Fruit fly (Drosophila melanogaster) whole organism, embryonic: ENCODE data around the gene CG13801.
A peak's percentile ranks its signal among the peaks of the same experiment; 100 is the strongest.

ENCODE experiments used
- Bdp1 ChIP-seq: fragments of 200-800 bp; sonication (Bioruptor generic); optimal IDR thresholded peaks from 3 replicates; lab custom pipeline; 2016; ENCODE audit warnings: missing biosample characterization, missing genetic modification characterization
- BtbVII ChIP-seq: fragments of 200-800 bp; sonication (Bioruptor generic); optimal IDR thresholded peaks from 3 replicates; lab custom pipeline; 2017; ENCODE audit warnings: missing biosample characterization, mild to moderate bottlenecking, missing genetic modification characterization
- CG10321 ChIP-seq: fragments of 200-800 bp; sonication (Bioruptor generic); IDR thresholded peaks from 2 replicates; pipeline ENCODE4 v1.3.6; 2022; ENCODE audit warnings: missing biosample characterization, missing genetic modification characterization
- CG10462 ChIP-seq: fragments of 200-800 bp; sonication (Bioruptor generic); optimal IDR thresholded peaks from 2 replicates; lab custom pipeline; 2016; ENCODE audit warnings: missing biosample characterization, missing genetic modification characterization
- CG10565 ChIP-seq: fragments of 200-800 bp; sonication (Bioruptor generic); optimal IDR thresholded peaks from 3 replicates; lab custom pipeline; 2016; ENCODE audit warnings: missing biosample characterization, mild to moderate bottlenecking, missing genetic modification characterization
- CG11398 ChIP-seq: fragments of 200-800 bp; sonication (Bioruptor generic); optimal IDR thresholded peaks from 2 replicates; lab custom pipeline; 2016; ENCODE audit warnings: missing biosample characterization, missing genetic modification characterization
- CG11504 ChIP-seq: fragments of 200-800 bp; sonication (Bioruptor generic); optimal IDR thresholded peaks from 3 replicates; lab custom pipeline; 2019; ENCODE audit warnings: missing biosample characterization, mild to moderate bottlenecking, missing genetic modification characterization, moderate library complexity
- CG12104 ChIP-seq: fragments of 200-800 bp; sonication (Bioruptor generic); optimal IDR thresholded peaks from 3 replicates; lab custom pipeline; 2016; ENCODE audit warnings: missing biosample characterization, missing genetic modification characterization
- CG12236 ChIP-seq: fragments of 200-800 bp; sonication (Bioruptor generic); optimal IDR thresholded peaks from 2 replicates; lab custom pipeline; 2016; ENCODE audit warnings: missing biosample characterization, missing genetic modification characterization
- CG12942 ChIP-seq: fragments of 200-800 bp; sonication (Bioruptor generic); optimal IDR thresholded peaks from 3 replicates; lab custom pipeline; 2016; ENCODE audit warnings: missing biosample characterization, missing genetic modification characterization
- CG13123 ChIP-seq: fragments of 200-800 bp; sonication (Bioruptor generic); optimal IDR thresholded peaks from 2 replicates; lab custom pipeline; 2016; ENCODE audit warnings: missing biosample characterization, missing genetic modification characterization
- CG14667 ChIP-seq: fragments of 200-800 bp; sonication (Bioruptor generic); IDR thresholded peaks from 2 replicates; pipeline ENCODE4 v1.3.6; 2022; ENCODE audit warnings: missing biosample characterization, missing genetic modification characterization
- CG17802 ChIP-seq: fragments of 200-800 bp; sonication (Bioruptor generic); optimal IDR thresholded peaks from 2 replicates; lab custom pipeline; 2018; ENCODE audit warnings: missing biosample characterization, mild to moderate bottlenecking, missing genetic modification characterization, moderate library complexity
- CG18599 ChIP-seq: fragments of 200-800 bp; sonication (Bioruptor generic); optimal IDR thresholded peaks from 3 replicates; lab custom pipeline; 2017; ENCODE audit warnings: missing biosample characterization, missing genetic modification characterization, mild to moderate bottlenecking, moderate library complexity, missing genetic modification reagents
- CG2120 ChIP-seq: fragments of 200-800 bp; sonication (Bioruptor generic); optimal IDR thresholded peaks from 3 replicates; lab custom pipeline; 2016; ENCODE audit warnings: missing biosample characterization, missing genetic modification characterization
- CG3065 ChIP-seq: fragments of 200-800 bp; sonication (Bioruptor generic); optimal IDR thresholded peaks from 2 replicates; lab custom pipeline; 2016; ENCODE audit warnings: missing biosample characterization, missing genetic modification characterization
- CG32532 ChIP-seq: fragments of 200-800 bp; sonication (Bioruptor generic); IDR thresholded peaks from 2 replicates; pipeline ENCODE4 v1.3.6; 2022; ENCODE audit warnings: missing biosample characterization, missing genetic modification characterization
- CG33213 ChIP-seq: fragments of 200-800 bp; sonication (Bioruptor generic); optimal IDR thresholded peaks from 3 replicates; lab custom pipeline; 2016; ENCODE audit warnings: missing biosample characterization, missing genetic modification characterization
- CG3407 ChIP-seq: fragments of 200-800 bp; sonication (Bioruptor generic); optimal IDR thresholded peaks from 2 replicates; lab custom pipeline; 2018; ENCODE audit warnings: missing biosample characterization, mild to moderate bottlenecking, missing genetic modification characterization
- CG8290 ChIP-seq, 3 experiments: fragments of 200-800 bp; sonication (Bioruptor generic); optimal IDR thresholded peaks; 2 replicates each; lab custom pipeline; 2016 to 2019; ENCODE audit warnings: missing biosample characterization in 3 of 3, missing genetic modification characterization in 3 of 3, mild to moderate bottlenecking in 2 of 3, moderate library complexity in 1 of 3
- CHES-1-like ChIP-seq: fragments of 200-800 bp; sonication (Bioruptor generic); optimal IDR thresholded peaks from 2 replicates; lab custom pipeline; 2016; ENCODE audit warnings: missing biosample characterization, missing genetic modification characterization
- Chrac-16 ChIP-seq: fragments of 200-800 bp; sonication (Bioruptor generic); optimal IDR thresholded peaks from 3 replicates; lab custom pipeline; 2016; ENCODE audit warnings: missing biosample characterization, missing genetic modification characterization
- CkIIα-i1 ChIP-seq: fragments of 200-800 bp; sonication (Bioruptor generic); IDR thresholded peaks from 2 replicates; pipeline ENCODE4 v1.3.6; 2022; ENCODE audit warnings: missing biosample characterization, missing genetic modification characterization
- CoRest ChIP-seq: fragments of 200-800 bp; sonication (Bioruptor generic); optimal IDR thresholded peaks from 3 replicates; lab custom pipeline; 2018; ENCODE audit warnings: missing biosample characterization, mild to moderate bottlenecking, missing genetic modification characterization, moderate library complexity
- Doc2 ChIP-seq: fragments of 200-800 bp; sonication (Bioruptor generic); IDR thresholded peaks from 2 replicates; pipeline ENCODE4 v1.3.6; 2022; ENCODE audit warnings: missing biosample characterization, missing genetic modification characterization
- Eip74EF ChIP-seq, 2 experiments: fragments of 200-800 bp in 1 of 2; fragments of >200 bp in 1 of 2; sonication (Bioruptor generic) in 1 of 2; optimal IDR thresholded peaks; 2 replicates each; lab custom pipeline; 2017 to 2019; ENCODE audit warnings: missing biosample characterization in 2 of 2, missing genetic modification characterization in 2 of 2, mild to moderate bottlenecking in 1 of 2, moderate library complexity in 1 of 2
- HmgZ ChIP-seq: fragments of 200-800 bp; sonication (Bioruptor generic); optimal IDR thresholded peaks from 2 replicates; lab custom pipeline; 2018; ENCODE audit warnings: missing biosample characterization, mild to moderate bottlenecking, missing genetic modification characterization
- Jarid2 ChIP-seq: fragments of 200-800 bp; sonication (Bioruptor generic); optimal IDR thresholded peaks from 3 replicates; lab custom pipeline; 2017; ENCODE audit warnings: mild to moderate bottlenecking, missing biosample characterization, missing genetic modification reagents, missing genetic modification characterization
- Nf-YA ChIP-seq: fragments of 200-800 bp; sonication (Bioruptor generic); IDR thresholded peaks from 2 replicates; pipeline ENCODE4 v1.3.6; 2022; ENCODE audit warnings: missing biosample characterization, missing genetic modification characterization
- Oaz ChIP-seq: fragments of 200-800 bp; sonication (Bioruptor generic); IDR thresholded peaks from 2 replicates; pipeline ENCODE4 v1.3.6; 2022; ENCODE audit warnings: missing biosample characterization, missing genetic modification characterization
- PHDP ChIP-seq: fragments of 200-800 bp; sonication (Bioruptor generic); optimal IDR thresholded peaks from 3 replicates; lab custom pipeline; 2018; ENCODE audit warnings: missing biosample characterization, mild to moderate bottlenecking, missing genetic modification characterization, moderate library complexity
- Six4 ChIP-seq: fragments of 200-800 bp; sonication (Bioruptor generic); optimal IDR thresholded peaks from 2 replicates; lab custom pipeline; 2016; ENCODE audit warnings: missing biosample characterization, missing genetic modification characterization
- Sox100B ChIP-seq: fragments of 200-800 bp; sonication (Bioruptor generic); optimal IDR thresholded peaks from 3 replicates; lab custom pipeline; 2018; ENCODE audit warnings: missing biosample characterization, mild to moderate bottlenecking, missing genetic modification characterization
- Sry-δ ChIP-seq: fragments of 200-800 bp; sonication (Bioruptor generic); optimal IDR thresholded peaks from 2 replicates; lab custom pipeline; 2016; ENCODE audit warnings: missing biosample characterization, missing genetic modification characterization
- Xrp1 ChIP-seq: fragments of 200-800 bp; sonication (Bioruptor generic); IDR thresholded peaks from 2 replicates; pipeline ENCODE4 v1.3.6; 2022; ENCODE audit warnings: missing biosample characterization, missing genetic modification characterization
- abd-A ChIP-seq: fragments of 200-800 bp; sonication (Bioruptor generic); optimal IDR thresholded peaks from 3 replicates; lab custom pipeline; 2019; ENCODE audit warnings: missing biosample characterization, mild to moderate bottlenecking, missing genetic modification characterization, moderate library complexity
- cas ChIP-seq: fragments of 200-800 bp; sonication (Bioruptor generic); IDR thresholded peaks from 2 replicates; pipeline ENCODE4 v1.3.6; 2022; ENCODE audit warnings: missing biosample characterization, missing genetic modification characterization
- chif ChIP-seq, 2 experiments: fragments of 200-800 bp; sonication (Bioruptor generic); optimal IDR thresholded peaks; 3 replicates each; lab custom pipeline; 2016; ENCODE audit warnings: missing biosample characterization in 2 of 2, missing genetic modification characterization in 2 of 2
- disco-r ChIP-seq: fragments of 200-800 bp; sonication (Bioruptor generic); optimal IDR thresholded peaks from 2 replicates; lab custom pipeline; 2016; ENCODE audit warnings: missing biosample characterization, missing genetic modification characterization
- dysf ChIP-seq: fragments of 200-800 bp; sonication (Bioruptor generic); IDR thresholded peaks from 3 replicates; pipeline ENCODE4 v1.3.6; 2022; ENCODE audit warnings: missing biosample characterization, missing genetic modification characterization
- fd102C ChIP-seq: fragments of 200-800 bp; sonication (Bioruptor generic); optimal IDR thresholded peaks from 2 replicates; lab custom pipeline; 2018; ENCODE audit warnings: missing biosample characterization, mild to moderate bottlenecking, missing genetic modification characterization, moderate library complexity
- gt ChIP-seq: fragments of 200-800 bp; sonication (Bioruptor generic); IDR thresholded peaks from 2 replicates; pipeline ENCODE4 v1.3.6; 2022; ENCODE audit warnings: missing biosample characterization, missing genetic modification characterization
- repo ChIP-seq: fragments of 200-800 bp; sonication (Bioruptor generic); optimal IDR thresholded peaks from 2 replicates; lab custom pipeline; 2016; ENCODE audit warnings: missing biosample characterization, missing genetic modification characterization
- row ChIP-seq: fragments of 200-800 bp; sonication (Bioruptor generic); IDR thresholded peaks from 3 replicates; pipeline ENCODE4 v1.3.6; 2022; ENCODE audit warnings: missing biosample characterization, missing genetic modification characterization
- scrt ChIP-seq: fragments of 200-800 bp; sonication (Bioruptor generic); optimal IDR thresholded peaks from 2 replicates; lab custom pipeline; 2018; ENCODE audit warnings: missing biosample characterization, mild to moderate bottlenecking, missing genetic modification characterization, moderate library complexity
- sima ChIP-seq: fragments of 200-800 bp; sonication (Bioruptor generic); optimal IDR thresholded peaks from 2 replicates; lab custom pipeline; 2016; ENCODE audit warnings: missing biosample characterization, missing genetic modification characterization
- sug ChIP-seq: fragments of 200-800 bp; optimal IDR thresholded peaks from 2 replicates; lab custom pipeline; 2019; ENCODE audit warnings: missing biosample characterization, mild to moderate bottlenecking, missing genetic modification characterization, moderate library complexity
- tll ChIP-seq, 2 experiments: fragments of 200-800 bp in 1 of 2; fragments of >200 bp in 1 of 2; sonication (Bioruptor generic) in 1 of 2; optimal IDR thresholded peaks; 2 replicates each; lab custom pipeline; 2017 to 2019; ENCODE audit warnings: missing biosample characterization in 2 of 2, missing genetic modification characterization in 2 of 2, mild to moderate bottlenecking in 1 of 2, moderate library complexity in 1 of 2
- trh ChIP-seq: fragments of 200-800 bp; sonication (Bioruptor generic); optimal IDR thresholded peaks from 2 replicates; lab custom pipeline; 2016; ENCODE audit warnings: missing biosample characterization, missing genetic modification characterization
- wor ChIP-seq: fragments of 200-800 bp; sonication (Bioruptor generic); IDR thresholded peaks from 2 replicates; pipeline ENCODE4 v1.3.6; 2022; ENCODE audit warnings: missing biosample characterization, missing genetic modification characterization

Gene CG13801

dm6 chr3L:2377114-2377783 lies 16.9 kb downstream of the CG13801 start, which contains the start of the genes CG15877 and Svil:
TSS of gene CG15877 (minus strand) at chr3L:2377556.
TSS of gene Svil (plus strand) at chr3L:2377655.
- TF ChIP-seq Sox100B (GFP tag; lab: Kevin White, UChicago) (no peak), Jarid2 (GFP tag; lab: Kevin White, UChicago) (no peak), Sry-δ (GFP tag; lab: Kevin White, UChicago) (peak; percentile 28), Eip74EF (GFP tag; optimal IDR thresholded peaks at IDR 0.05; lab: Kevin White, UChicago) (no peak), abd-A (no peak), CG11398 (GFP tag; lab: Kevin White, UChicago) (no peak), CG12104 (GFP tag; lab: Kevin White, UChicago) (no peak), CG12236 (no peak), CG10565 (no peak), tll (GFP tag; optimal IDR thresholded peaks at IDR 0.05; lab: Kevin White, UChicago) (no peak), CG18599 (GFP tag; lab: Kevin White, UChicago) (no peak), Six4 (no peak), CoRest (tag; lab: Kevin White, UChicago) (no peak), Oaz (no peak), gt (GFP tag; lab: Robert Waterston, UW) (no peak), cas (no peak), CG3065 (no peak), trh (GFP tag; lab: Kevin White, UChicago) (no peak), CG10321 (GFP tag; lab: Robert Waterston, UW) (no peak), HmgZ (tag; lab: Kevin White, UChicago) (no peak), CG8290 (GFP tag; optimal IDR thresholded peaks at IDR 0.05; lab: Kevin White, UChicago) (no peak), CG8290 (tag; optimal IDR thresholded peaks at IDR 0.05; lab: Kevin White, UChicago) (peak in 1 of 2 experiments; percentile 48), fd102C (GFP tag; lab: Kevin White, UChicago) (no peak), disco-r (GFP tag; lab: Kevin White, UChicago) (no peak), Nf-YA (GFP tag; lab: Robert Waterston, UW) (no peak), CG2120 (GFP tag; lab: Kevin White, UChicago) (peak; percentile 41), Bdp1 (GFP tag; lab: Kevin White, UChicago) (no peak), sima (GFP tag; lab: Kevin White, UChicago) (no peak), Chrac-16 (no peak), CG11504 (peak; percentile 37), dysf (no peak), chif (GFP tag; optimal IDR thresholded peaks at IDR 0.05; lab: Kevin White, UChicago) (no peak), BtbVII (GFP tag; lab: Kevin White, UChicago) (no peak), CG10462 (GFP tag; lab: Kevin White, UChicago) (no peak), wor (GFP tag; lab: Robert Waterston, UW) (no peak), Xrp1 (peak; percentile 48), row (0 out of 3 replicates have a peak, but pooled peaks have one; percentile 38), CG13123 (no peak), Doc2 (GFP tag; lab: Robert Waterston, UW) (no peak), CG3407 (GFP tag; lab: Kevin White, UChicago) (no peak), CG12942 (no peak), CG17802 (tag; lab: Kevin White, UChicago) (peak; percentile 47), sug (tag; lab: Kevin White, UChicago) (no peak), repo (GFP tag; lab: Kevin White, UChicago) (peak; percentile 31), CG33213 (no peak), PHDP (no peak), CHES-1-like (peak; percentile 0), CG14667 (GFP tag; lab: Robert Waterston, UW) (no peak), CkIIα-i1 (GFP tag; lab: Robert Waterston, UW) (no peak), CG32532 (peak; percentile 12; the same call in 1 of the 2 replicates), scrt (GFP tag; lab: Kevin White, UChicago) (peak; percentile 56)
